4 fruit fly cellular contexts compared by ENCODE assay signal in genomic region chr3L:2552844-2553839, dm6.
A peak's percentile ranks its signal among the peaks of the same experiment; 100 is the strongest.
TF ChIP-seq lines count a peak whose summit lies in the region.

No protein-coding gene starts in this region.

TF ChIP-seq in whole organism, adult, 20 proteins besides CTCF, POLR2A, EP300 and RAD21 (continued from another document):
- TF ChIP-seq CG1620 (GFP tag; optimal IDR thresholded peaks at IDR 0.05; lab: Kevin White, UChicago) (peak; percentile 5), tj (GFP tag; optimal IDR thresholded peaks at IDR 0.05; lab: Kevin White, UChicago) (peak; percentile 99), CG7045 (GFP tag; optimal IDR thresholded peaks at IDR 0.05; lab: Kevin White, UChicago) (no peak)

TF ChIP-seq in whole organism, embryonic, 481 proteins besides CTCF, POLR2A, EP300 and RAD21 (continued from another document):
- no peak for TF ChIP-seq wek (GFP tag; optimal IDR thresholded peaks at IDR 0.05; lab: Kevin White, UChicago)
- TF ChIP-seq HmgD (GFP tag; optimal IDR thresholded peaks at IDR 0.05; lab: Kevin White, UChicago), result no peak
- no peak for TF ChIP-seq tgo (GFP tag; IDR thresholded peaks at IDR 0.05; lab: Robert Waterston, UW)
- peak; percentile 89 for TF ChIP-seq nerfin-1 (tag; optimal IDR thresholded peaks at IDR 0.05; lab: Kevin White, UChicago)
- TF ChIP-seq HLH54F (GFP tag; optimal IDR thresholded peaks at IDR 0.05; lab: Kevin White, UChicago), result no peak
- TF ChIP-seq D (optimal IDR thresholded peaks at IDR 0.05; lab: Kevin White, UChicago), result no peak
- no peak for TF ChIP-seq D (GFP tag; optimal IDR thresholded peaks at IDR 0.05; lab: Kevin White, UChicago)
- peak; percentile 79 for TF ChIP-seq Drgx (GFP tag; IDR thresholded peaks at IDR 0.05; lab: Robert Waterston, UW)
- TF ChIP-seq Med (GFP tag; lab: Kevin White, UChicago), result peak; percentile 26
- TF ChIP-seq seq (GFP tag; IDR thresholded peaks at IDR 0.05; lab: Robert Waterston, UW), result peak; percentile 37; the same call in 1 of the 2 replicates
- peak; percentile 94 for TF ChIP-seq nom (GFP tag; optimal IDR thresholded peaks at IDR 0.05; lab: Kevin White, UChicago)
- no peak for TF ChIP-seq dan (GFP tag; IDR thresholded peaks at IDR 0.05; lab: Robert Waterston, UW)
- TF ChIP-seq CG10431 (GFP tag; optimal IDR thresholded peaks at IDR 0.05; lab: Kevin White, UChicago), result no peak
- TF ChIP-seq CG1832 (GFP tag; optimal IDR thresholded peaks at IDR 0.05; lab: Kevin White, UChicago), result peak; percentile 64
- peak in 1 of 2 experiments; percentile 19 for TF ChIP-seq Trl (optimal IDR thresholded peaks at IDR 0.05; lab: Kevin White, UChicago)
- no peak for TF ChIP-seq Trl (GFP tag; optimal IDR thresholded peaks at IDR 0.05; lab: Kevin White, UChicago)
- peak; percentile 0 for TF ChIP-seq Deaf1 (tag; optimal IDR thresholded peaks at IDR 0.05; lab: Kevin White, UChicago)
- TF ChIP-seq stc (GFP tag; IDR thresholded peaks at IDR 0.05; lab: Robert Waterston, UW), result no peak
- TF ChIP-seq esg (GFP tag; conservative IDR thresholded peaks at IDR 0.05; lab: Robert Waterston, UW), result no peak
- no peak for TF ChIP-seq CG10321 (GFP tag; IDR thresholded peaks at IDR 0.05; lab: Robert Waterston, UW)
- TF ChIP-seq wor (GFP tag; IDR thresholded peaks at IDR 0.05; lab: Robert Waterston, UW), result 0 out of 2 replicates have a peak, but pooled peaks have one; percentile 4
- TF ChIP-seq toy (GFP tag; IDR thresholded peaks at IDR 0.05; lab: Robert Waterston, UW), result no peak
TF ChIP-seq in whole organism, embryonic: peak in this region for 15.

TF ChIP-seq in whole organism, prepupa, 60 proteins besides CTCF, POLR2A, EP300 and RAD21 (continued from another document):
- TF ChIP-seq CG11294 (GFP tag; IDR thresholded peaks at IDR 0.05; lab: Robert Waterston, UW) (no peak; the same call in 1 of the 2 replicates), fd85E (GFP tag; optimal IDR thresholded peaks at IDR 0.05; lab: Kevin White, UChicago) (no peak), CG15336 (GFP tag; IDR thresholded peaks at IDR 0.05; lab: Robert Waterston, UW) (peak; percentile 74), fkh (GFP tag; optimal IDR thresholded peaks at IDR 0.05; lab: Kevin White, UChicago) (no peak), CG32006 (GFP tag; optimal IDR thresholded peaks at IDR 0.05; lab: Kevin White, UChicago) (no peak), CG8632 (GFP tag; optimal IDR thresholded peaks at IDR 0.05; lab: Kevin White, UChicago) (no peak), CG7368 (GFP tag; optimal IDR thresholded peaks at IDR 0.05; lab: Kevin White, UChicago) (no peak), CG6276 (GFP tag; optimal IDR thresholded peaks at IDR 0.05; lab: Kevin White, UChicago) (no peak), Gug (GFP tag; IDR thresholded peaks at IDR 0.05; lab: Robert Waterston, UW) (no peak), Sox14 (GFP tag; optimal IDR thresholded peaks at IDR 0.05; lab: Kevin White, UChicago) (peak; percentile 7), lz (GFP tag; optimal IDR thresholded peaks at IDR 0.05; lab: Kevin White, UChicago) (no peak), CG6792 (GFP tag; optimal IDR thresholded peaks at IDR 0.05; lab: Kevin White, UChicago) (no peak), CG16779 (tag; optimal IDR thresholded peaks at IDR 0.05; lab: Kevin White, UChicago) (peak; percentile 77), Eip75B (GFP tag; optimal IDR thresholded peaks at IDR 0.05; lab: Kevin White, UChicago) (peak; percentile 15), Smox (GFP tag; optimal IDR thresholded peaks at IDR 0.05; lab: Kevin White, UChicago) (no peak), CG8319 (GFP tag; optimal IDR thresholded peaks at IDR 0.05; lab: Kevin White, UChicago) (no peak), Met (GFP tag; optimal IDR thresholded peaks at IDR 0.05; lab: Kevin White, UChicago) (peak; percentile 9), Hr39 (GFP tag; optimal IDR thresholded peaks at IDR 0.05; lab: Kevin White, UChicago) (no peak), dsx (GFP tag; optimal IDR thresholded peaks at IDR 0.05; lab: Kevin White, UChicago; ENCODE audit: poor library complexity, severe bottlenecking) (peak; percentile 53), topi (GFP tag; optimal IDR thresholded peaks at IDR 0.05; lab: Kevin White, UChicago) (no peak), CG10631 (GFP tag; optimal IDR thresholded peaks at IDR 0.05; lab: Kevin White, UChicago) (no peak), CG6854 (GFP tag; optimal IDR thresholded peaks at IDR 0.05; lab: Kevin White, UChicago) (peak; percentile 41), fd59A (GFP tag; optimal IDR thresholded peaks at IDR 0.05; lab: Kevin White, UChicago) (no peak), CG11902 (GFP tag; optimal IDR thresholded peaks at IDR 0.05; lab: Kevin White, UChicago) (no peak), acj6 (GFP tag; optimal IDR thresholded peaks at IDR 0.05; lab: Kevin White, UChicago) (no peak), Lpt (GFP tag; optimal IDR thresholded peaks at IDR 0.05; lab: Kevin White, UChicago) (peak; percentile 70), eg (GFP tag; IDR thresholded peaks at IDR 0.05; lab: Robert Waterston, UW) (peak; percentile 88), pdm3 (GFP tag; optimal IDR thresholded peaks at IDR 0.05; lab: Kevin White, UChicago) (no peak), spab (GFP tag; optimal IDR thresholded peaks at IDR 0.05; lab: Kevin White, UChicago) (peak; percentile 1), esn (GFP tag; optimal IDR thresholded peaks at IDR 0.05; lab: Kevin White, UChicago) (no peak), CG4318 (GFP tag; optimal IDR thresholded peaks at IDR 0.05; lab: Kevin White, UChicago) (no peak), OdsH (GFP tag; optimal IDR thresholded peaks at IDR 0.05; lab: Kevin White, UChicago) (peak; percentile 19), Ets21C (GFP tag; optimal IDR thresholded peaks at IDR 0.05; lab: Kevin White, UChicago) (no peak), Eip78C (GFP tag; lab: Kevin White, UChicago) (no peak), Sox102F (GFP tag; optimal IDR thresholded peaks at IDR 0.05; lab: Kevin White, UChicago) (peak; percentile 48), dac (GFP tag; optimal IDR thresholded peaks at IDR 0.05; lab: Kevin White, UChicago) (no peak), CG10669 (GFP tag; optimal IDR thresholded peaks at IDR 0.05; lab: Kevin White, UChicago) (peak; percentile 26), svp (GFP tag; lab: Kevin White, UChicago) (no peak), CG31627 (GFP tag; optimal IDR thresholded peaks at IDR 0.05; lab: Kevin White, UChicago) (no peak), CG6808 (GFP tag; optimal IDR thresholded peaks at IDR 0.05; lab: Kevin White, UChicago) (peak; percentile 48), CG1621 (tag; optimal IDR thresholded peaks at IDR 0.05; lab: Kevin White, UChicago) (peak; percentile 65), salr (GFP tag; optimal IDR thresholded peaks at IDR 0.05; lab: Kevin White, UChicago) (peak in 1 of 2 experiments; percentile 47)

TF ChIP-seq in whole organism, pupa, 21 proteins besides CTCF, POLR2A, EP300 and RAD21 (continued from another document):
- TF ChIP-seq CG14655 (GFP tag; optimal IDR thresholded peaks at IDR 0.05; lab: Kevin White, UChicago), result no peak
- TF ChIP-seq EcR (GFP tag; optimal IDR thresholded peaks at IDR 0.05; lab: Kevin White, UChicago), result peak; percentile 7
- peak; percentile 43 for TF ChIP-seq CG8301 (tag; optimal IDR thresholded peaks at IDR 0.05; lab: Kevin White, UChicago)
